Worm (Caenorhabditis elegans) whole organism, mixed stage, embryonic: Measurements from ENCODE around the gene slc-17.2.

Source experiments
- M03D4.4 ChIP-seq: sonication (generic microtip); optimal IDR thresholded peaks from 2 replicates; lab custom pipeline; 2017; ENCODE audit warnings: mild to moderate bottlenecking, missing genetic modification characterization, missing compliant biosample characterization
- blmp-1 ChIP-seq: fragments of 150-350 bp; optimal IDR thresholded peaks from 2 replicates; lab custom pipeline; 2014; ENCODE audit warnings: missing biosample characterization, missing genetic modification characterization
- elt-1 ChIP-seq: sonication (generic microtip); optimal IDR thresholded peaks from 2 replicates; lab custom pipeline; 2017; ENCODE audit warnings: missing genetic modification characterization, mild to moderate bottlenecking, missing compliant biosample characterization, antibody characterized with exemption, moderate library complexity, borderline replicate concordance; ENCODE audit not compliant: insufficient read depth
- elt-3 ChIP-seq: fragments of 150-350 bp; optimal IDR thresholded peaks from 2 replicates; lab custom pipeline; 2014; ENCODE audit warnings: missing biosample characterization, missing genetic modification characterization
- nhr-237 ChIP-seq: fragments of 150-350 bp; optimal IDR thresholded peaks from 2 replicates; lab custom pipeline; 2014; ENCODE audit warnings: missing biosample characterization, missing genetic modification characterization
- tbx-8 ChIP-seq: fragments of 200-800 bp; sonication (Bioruptor generic); optimal IDR thresholded peaks from 2 replicates; lab custom pipeline; 2018; ENCODE audit warnings: mild to moderate bottlenecking, missing genetic modification characterization, moderate library complexity, missing compliant biosample characterization
- unc-120 ChIP-seq: sonication (generic microtip); optimal IDR thresholded peaks from 2 replicates; lab custom pipeline; 2017; ENCODE audit warnings: missing genetic modification characterization, missing compliant biosample characterization; ENCODE audit not compliant: poor library complexity, severe bottlenecking
- unc-39 ChIP-seq: fragments of 150-350 bp; optimal IDR thresholded peaks from 2 replicates; lab custom pipeline; 2014; ENCODE audit warnings: missing biosample characterization, missing genetic modification characterization
- unc-62 ChIP-seq: fragments of 150-350 bp; optimal IDR thresholded peaks from 2 replicates; lab custom pipeline; 2014; ENCODE audit warnings: missing biosample characterization, missing genetic modification reagents, missing genetic modification characterization
- ztf-11 ChIP-seq: fragments of 150-350 bp; optimal IDR thresholded peaks from 2 replicates; lab custom pipeline; 2014; ENCODE audit warnings: missing biosample characterization, missing genetic modification characterization

DNA sequence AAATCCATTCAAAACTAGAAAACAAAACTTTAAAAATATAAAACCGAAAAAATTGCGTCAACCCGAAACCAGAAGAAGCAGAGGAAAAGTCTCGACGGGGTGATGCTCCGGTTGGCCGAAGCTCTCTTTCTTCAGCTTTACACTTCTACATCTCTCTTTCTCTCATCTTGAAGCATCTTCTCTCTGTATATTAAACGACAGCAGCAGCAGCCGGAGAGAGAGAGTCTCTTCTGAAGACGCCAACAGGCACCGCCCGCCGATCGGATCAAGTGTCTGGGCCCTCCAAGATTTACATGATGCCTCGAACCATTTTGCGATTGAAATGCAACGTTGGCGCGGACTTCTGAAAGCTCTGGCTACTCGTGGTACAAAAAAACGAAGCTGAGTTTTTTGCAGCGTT, 43.2 kb downstream of the slc-17.2 start:
- no peak for TF ChIP-seq elt-3 (tag; lab: Kevin White, UChicago)
- TF ChIP-seq blmp-1 (tag; lab: Kevin White, UChicago) = no peak
- no peak for TF ChIP-seq nhr-237 (tag; lab: Kevin White, UChicago)
- no peak for TF ChIP-seq M03D4.4 (tag; lab: Kevin White, UChicago)
- TF ChIP-seq unc-39 = no peak
- TF ChIP-seq tbx-8 = no peak
- TF ChIP-seq ztf-11 (tag; lab: Kevin White, UChicago) = no peak
- no peak for TF ChIP-seq elt-1
- no peak for TF ChIP-seq unc-120 (tag; lab: Kevin White, UChicago)
- peak; percentile 24 for TF ChIP-seq unc-62 (GFP tag; lab: Kevin White, UChicago)
